Worm (Caenorhabditis elegans) whole organism, early embryonic: Measurements from ENCODE around the gene F35D2.6.

Experiments used
- B0310.2 ChIP-seq: sonication (generic microtip); optimal IDR thresholded peaks from 2 replicates; lab custom pipeline; 2016; ENCODE audit warnings: mild to moderate bottlenecking, missing genetic modification characterization, missing compliant biosample characterization
- F13C5.2 ChIP-seq: sonication (generic microtip); optimal IDR thresholded peaks from 2 replicates; lab custom pipeline; 2017; ENCODE audit warnings: mild to moderate bottlenecking, missing genetic modification characterization, inconsistent platforms, missing compliant biosample characterization
- aly-1 ChIP-seq: sonication (generic microtip); optimal IDR thresholded peaks from 2 replicates; lab custom pipeline; 2016; ENCODE audit warnings: missing genetic modification characterization, missing compliant biosample characterization
- ama-1 ChIP-seq: fragments of 150-350 bp; optimal IDR thresholded peaks from 2 replicates; lab custom pipeline; 2014
- ceh-13 ChIP-seq: fragments of 200-800 bp; sonication (Bioruptor generic); optimal IDR thresholded peaks from 2 replicates; lab custom pipeline; 2018; ENCODE audit warnings: mild to moderate bottlenecking, missing genetic modification characterization, missing compliant biosample characterization
- ceh-36 ChIP-seq: sonication (generic microtip); optimal IDR thresholded peaks from 2 replicates; lab custom pipeline; 2016; ENCODE audit warnings: missing genetic modification characterization, inconsistent platforms, missing compliant biosample characterization
- ets-7 ChIP-seq: sonication (generic microtip); optimal IDR thresholded peaks from 2 replicates; lab custom pipeline; 2016; ENCODE audit warnings: missing genotype, missing genetic modification characterization, missing compliant biosample characterization
- flt-1 ChIP-seq: fragments of 200-800 bp; sonication (Bioruptor generic); IDR thresholded peaks from 2 replicates; pipeline ENCODE4 v1.3.6; 2022; ENCODE audit warnings: missing genetic modification characterization, missing compliant biosample characterization
- hmbx-1 ChIP-seq: sonication (generic microtip); optimal IDR thresholded peaks from 2 replicates; lab custom pipeline; 2016; ENCODE audit warnings: mild to moderate bottlenecking, missing genetic modification characterization, missing compliant biosample characterization
- hmg-4 ChIP-seq: fragments of 200-800 bp; sonication (Bioruptor generic); optimal IDR thresholded peaks from 2 replicates; lab custom pipeline; 2018; ENCODE audit warnings: mild to moderate bottlenecking, missing genetic modification characterization, missing compliant biosample characterization
- hnd-1 ChIP-seq: sonication (generic microtip); optimal IDR thresholded peaks from 2 replicates; lab custom pipeline; 2016; ENCODE audit warnings: missing genetic modification characterization, missing compliant biosample characterization
- pes-1 ChIP-seq: fragments of 200-800 bp; sonication (Bioruptor generic); IDR thresholded peaks from 2 replicates; pipeline ENCODE4 v1.3.6; 2022; ENCODE audit warnings: missing genetic modification reagents, missing genetic modification characterization, missing compliant biosample characterization
- scrt-1 ChIP-seq: fragments of 200-800 bp; sonication (Bioruptor generic); IDR thresholded peaks from 2 replicates; pipeline ENCODE4 v1.3.6; 2022; ENCODE audit warnings: missing genetic modification characterization, missing compliant biosample characterization
- sea-1 ChIP-seq: fragments of 200-800 bp; sonication (Bioruptor generic); conservative IDR thresholded peaks from 2 replicates; pipeline ENCODE4 v1.3.6; 2022; ENCODE audit warnings: missing genetic modification characterization, missing compliant biosample characterization
- tbx-11 ChIP-seq: fragments of 200-800 bp; sonication (Bioruptor generic); IDR thresholded peaks from 2 replicates; pipeline ENCODE4 v1.3.6; 2022; ENCODE audit warnings: missing genetic modification characterization, missing compliant biosample characterization
- tbx-37 ChIP-seq: fragments of 200-800 bp; sonication (Bioruptor generic); conservative IDR thresholded peaks from 2 replicates; pipeline ENCODE4 v1.3.6; 2022; ENCODE audit warnings: missing genetic modification reagents, missing genetic modification characterization, missing compliant biosample characterization
- tra-4 ChIP-seq: sonication (generic microtip); optimal IDR thresholded peaks from 2 replicates; lab custom pipeline; 2017; ENCODE audit warnings: missing genetic modification characterization, missing compliant biosample characterization

Gene F35D2.6

ce11 chrII:7605306-7605705 is 27.8 kb downstream of the F35D2.6 start, which contains the start of gene osm-8:
osm-8 (minus strand) TSS chrII:7605406.
- TF ChIP-seq F13C5.2 (tag; lab: Kevin White, UChicago) (no peak), tbx-11 (no peak), ceh-13 (GFP tag; lab: Kevin White, UChicago) (no peak), tbx-37 (GFP tag; lab: Robert Waterston, UW) (no peak), scrt-1 (GFP tag; lab: Robert Waterston, UW) (no peak), hmg-4 (GFP tag; lab: Kevin White, UChicago) (no peak), ama-1 (no peak), flt-1 (GFP tag; lab: Robert Waterston, UW) (no peak), sea-1 (GFP tag; lab: Robert Waterston, UW) (no peak), ets-7 (tag; lab: Kevin White, UChicago) (no peak), B0310.2 (tag; lab: Kevin White, UChicago) (no peak), hnd-1 (tag; lab: Kevin White, UChicago) (no peak)

ce11 chrII:7607953-7608352 is 30.4 kb downstream of the F35D2.6 start, which contains the start of gene lips-17:
lips-17 (plus strand) TSS chrII:7608253.
- TF ChIP-seq hmg-4 (GFP tag; lab: Kevin White, UChicago), result no peak
- TF ChIP-seq F13C5.2 (tag; lab: Kevin White, UChicago), result no peak
- no peak for TF ChIP-seq tbx-37 (GFP tag; lab: Robert Waterston, UW)
- no peak for TF ChIP-seq pes-1 (GFP tag; lab: Robert Waterston, UW)
- no peak for TF ChIP-seq tbx-11

ce11 chrII:7613241-7613782 is 35.8 kb downstream of the F35D2.6 start, which contains the start of the genes oig-4 and R07G3.7:
oig-4 (plus strand) TSS chrII:7613541.
R07G3.7 (minus strand) TSS chrII:7613732.
- TF ChIP-seq tbx-37 (GFP tag; lab: Robert Waterston, UW), result no peak
- no peak for TF ChIP-seq tra-4 (tag; lab: Kevin White, UChicago)
- no peak for TF ChIP-seq ets-7 (tag; lab: Kevin White, UChicago)
- no peak for TF ChIP-seq flt-1 (GFP tag; lab: Robert Waterston, UW)
- TF ChIP-seq aly-1 (tag; lab: Kevin White, UChicago), result no peak
- no peak for TF ChIP-seq F13C5.2 (tag; lab: Kevin White, UChicago)
- TF ChIP-seq hmg-4 (GFP tag; lab: Kevin White, UChicago), result no peak
- TF ChIP-seq hnd-1 (tag; lab: Kevin White, UChicago), result no peak

ce11 chrII:7614334-7614733 is 36.8 kb downstream of the F35D2.6 start:
- no peak for TF ChIP-seq flt-1 (GFP tag; lab: Robert Waterston, UW)
- TF ChIP-seq hmg-4 (GFP tag; lab: Kevin White, UChicago), result peak; percentile 15

- TF ChIP-seq tbx-11, result no peak
- TF ChIP-seq tbx-37 (GFP tag; lab: Robert Waterston, UW), result no peak
- TF ChIP-seq ceh-13 (GFP tag; lab: Kevin White, UChicago), result no peak
- no peak for TF ChIP-seq B0310.2 (tag; lab: Kevin White, UChicago)
- TF ChIP-seq aly-1 (tag; lab: Kevin White, UChicago), result no peak
- no peak for TF ChIP-seq pes-1 (GFP tag; lab: Robert Waterston, UW)
- no peak for TF ChIP-seq flt-1 (GFP tag; lab: Robert Waterston, UW)
- TF ChIP-seq hmbx-1 (tag; lab: Kevin White, UChicago), result no peak
- TF ChIP-seq ets-7 (tag; lab: Kevin White, UChicago), result no peak
Observed at ce11 chrII:7615318-7615891, 37.9 kb downstream of the F35D2.6 start.

ce11 chrII:7616141-7616540 is 38.6 kb downstream of the F35D2.6 start, which contains the start of gene cdc-42:
cdc-42 (plus strand) TSS chrII:7616452.
- TF ChIP-seq pes-1 (GFP tag; lab: Robert Waterston, UW) (no peak), hnd-1 (tag; lab: Kevin White, UChicago) (no peak), ceh-13 (GFP tag; lab: Kevin White, UChicago) (no peak), tbx-11 (no peak), tra-4 (tag; lab: Kevin White, UChicago) (no peak), ets-7 (tag; lab: Kevin White, UChicago) (no peak), hmg-4 (GFP tag; lab: Kevin White, UChicago) (no peak), B0310.2 (tag; lab: Kevin White, UChicago) (no peak), F13C5.2 (tag; lab: Kevin White, UChicago) (no peak), scrt-1 (GFP tag; lab: Robert Waterston, UW) (no peak), flt-1 (GFP tag; lab: Robert Waterston, UW) (no peak), aly-1 (tag; lab: Kevin White, UChicago) (no peak), ceh-36 (tag; lab: Kevin White, UChicago) (no peak), hmbx-1 (tag; lab: Kevin White, UChicago) (no peak), ama-1 (no peak), tbx-37 (GFP tag; lab: Robert Waterston, UW) (no peak)

ce11 chrII:7618212-7618611 is 40.7 kb downstream of the F35D2.6 start:
- TF ChIP-seq scrt-1 (GFP tag; lab: Robert Waterston, UW) (no peak), ets-7 (tag; lab: Kevin White, UChicago) (no peak), hmbx-1 (tag; lab: Kevin White, UChicago) (no peak), B0310.2 (tag; lab: Kevin White, UChicago) (no peak)

ce11 chrII:7620413-7620812 is 42.9 kb downstream of the F35D2.6 start, which contains the start of gene R07G3.8:
R07G3.8 (minus strand) TSS chrII:7620513.
- no peak for TF ChIP-seq sea-1 (GFP tag; lab: Robert Waterston, UW)
- TF ChIP-seq scrt-1 (GFP tag; lab: Robert Waterston, UW), result no peak
- no peak for TF ChIP-seq tbx-37 (GFP tag; lab: Robert Waterston, UW)
- no peak for TF ChIP-seq aly-1 (tag; lab: Kevin White, UChicago)
- TF ChIP-seq pes-1 (GFP tag; lab: Robert Waterston, UW), result no peak
- no peak for TF ChIP-seq hnd-1 (tag; lab: Kevin White, UChicago)
